Worm (Caenorhabditis elegans): ENCODE measurements around the gene lipl-1.

DNA sequence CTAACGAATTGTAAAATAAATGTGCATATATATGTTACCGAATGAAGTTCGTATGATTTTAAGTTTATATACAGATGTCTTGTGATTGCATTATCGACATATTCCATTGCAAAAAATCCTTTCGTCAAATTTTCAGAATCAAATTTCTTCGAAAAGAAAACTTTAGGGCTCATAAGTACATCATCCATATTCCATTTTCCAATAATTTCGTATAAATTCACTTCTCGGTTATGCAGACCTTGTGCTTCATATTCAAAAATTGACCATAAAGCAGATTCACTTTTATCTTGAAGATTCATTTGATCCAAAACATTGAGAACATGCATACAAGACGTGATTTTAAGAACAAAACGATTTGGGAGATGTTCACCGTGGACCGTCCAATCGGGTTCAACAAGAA lies 23.6 kb downstream of the lipl-1 start:
- TF ChIP-seq ceh-16 (tag; optimal IDR thresholded peaks at IDR 0.05) (no peak), nhr-12 (tag; optimal IDR thresholded peaks at IDR 0.05) (no peak), ztf-11 (tag; optimal IDR thresholded peaks at IDR 0.05) (no peak), nhr-25 (tag; optimal IDR thresholded peaks at IDR 0.05) (no peak), zag-1 (tag; optimal IDR thresholded peaks at IDR 0.05) (no peak), snpc-4 (tag; optimal IDR thresholded peaks at IDR 0.05) (no peak), nhr-77 (tag; optimal IDR thresholded peaks at IDR 0.05) (no peak), unc-55 (GFP tag; optimal IDR thresholded peaks at IDR 0.05) (no peak)
